Worm (Caenorhabditis elegans): Measurements from ENCODE around the gene lron-4.

DNA sequence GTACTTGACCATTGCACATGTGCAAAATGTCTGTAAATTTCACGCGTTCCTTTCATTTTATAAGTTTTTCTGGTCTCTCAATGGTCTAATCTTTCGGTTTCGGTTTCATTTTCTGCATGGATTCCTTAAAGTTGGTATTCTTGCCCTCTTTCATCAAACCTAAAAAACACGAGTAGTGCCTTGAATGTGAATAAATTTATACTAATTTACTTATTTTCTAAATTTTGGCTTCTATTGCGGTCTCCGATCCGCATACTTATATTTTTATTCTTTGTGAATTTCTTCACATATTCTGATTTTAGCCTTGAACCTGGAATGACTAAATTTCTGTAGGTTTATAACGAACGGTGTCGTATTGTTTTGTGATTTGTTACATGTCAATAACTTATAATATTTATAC is 46.0 kb downstream of the lron-4 start, which contains the start of gene pdha-1:
- TF ChIP-seq lin-15B (tag; optimal IDR thresholded peaks at IDR 0.05) (no peak), R02D3.7 (tag; optimal IDR thresholded peaks at IDR 0.05) (no peak), F37D6.2 (tag; optimal IDR thresholded peaks at IDR 0.05) (no peak), nhr-28 (tag; optimal IDR thresholded peaks at IDR 0.05) (no peak), mdl-1 (tag; optimal IDR thresholded peaks at IDR 0.05) (no peak), snpc-4 (tag; optimal IDR thresholded peaks at IDR 0.05) (no peak), ztf-11 (tag; optimal IDR thresholded peaks at IDR 0.05) (no peak), nhr-25 (tag; optimal IDR thresholded peaks at IDR 0.05; ENCODE audit: borderline replicate concordance, insufficient read depth) (no peak)
